Worm (Caenorhabditis elegans) whole organism, L3 larva: Measurements from ENCODE around the gene ZC266.1.

Experiments used
- ZK546.5 ChIP-seq: sonication (generic microtip); optimal IDR thresholded peaks from 2 replicates; lab custom pipeline; 2017; ENCODE audit warnings: missing biosample characterization, missing genetic modification characterization
- aly-2 ChIP-seq: fragments of 150-350 bp; optimal IDR thresholded peaks from 2 replicates; lab custom pipeline; 2014; ENCODE audit warnings: missing biosample characterization, missing genetic modification characterization
- ama-1 ChIP-seq: fragments of 150-350 bp; optimal IDR thresholded peaks from 2 replicates; lab custom pipeline; 2018
- egl-27 ChIP-seq: sonication (generic microtip); optimal IDR thresholded peaks from 4 replicates; lab custom pipeline; 2017; ENCODE audit warnings: missing biosample characterization, missing genetic modification reagents, missing genetic modification characterization
- elt-3 ChIP-seq, 3 experiments: fragments of 150-350 bp in 1 of 3; sonication (generic microtip) in 2 of 3; optimal IDR thresholded peaks; 2 replicates in 2 of 3; 4 replicates in 1 of 3; lab custom pipeline; 2014 to 2017; ENCODE audit warnings: missing biosample characterization in 3 of 3, missing genetic modification characterization in 3 of 3
- jun-1 ChIP-seq: fragments of 150-350 bp; optimal IDR thresholded peaks from 2 replicates; lab custom pipeline; 2014; ENCODE audit warnings: missing biosample characterization, missing genetic modification reagents, missing genetic modification characterization
- mml-1 ChIP-seq: fragments of 150-350 bp; sonication (generic microtip); optimal IDR thresholded peaks from 3 replicates; lab custom pipeline; 2014; ENCODE audit warnings: missing biosample characterization, missing genetic modification characterization
- nhr-11 ChIP-seq: fragments of 150-350 bp; optimal IDR thresholded peaks from 2 replicates; lab custom pipeline; 2014; ENCODE audit warnings: missing biosample characterization, missing genetic modification characterization
- nhr-77 ChIP-seq: fragments of 150-350 bp; optimal IDR thresholded peaks from 2 replicates; lab custom pipeline; 2014; ENCODE audit warnings: missing biosample characterization, missing genetic modification characterization

DNA sequence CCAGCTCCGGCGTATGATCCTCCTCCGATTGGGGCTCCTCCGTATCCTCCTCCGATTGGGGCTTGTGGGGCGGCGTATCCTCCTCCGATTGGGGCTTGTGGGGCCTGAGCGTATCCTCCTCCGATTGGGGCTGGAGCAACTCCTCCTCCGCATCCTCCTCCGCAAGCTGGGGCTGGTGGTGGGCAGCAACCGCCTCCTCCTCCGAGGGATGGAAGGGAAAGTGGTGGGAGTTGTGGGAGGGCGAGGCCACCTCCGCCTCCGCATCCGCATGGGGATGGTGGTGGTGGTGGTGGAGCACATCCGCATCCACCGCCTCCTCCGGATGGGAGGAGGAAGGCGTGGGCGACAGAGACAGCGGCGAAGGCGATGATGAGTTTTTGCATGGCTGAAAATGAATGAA is 52.2 kb downstream of the ZC266.1 start, which contains the start of gene F41F3.3:
- TF ChIP-seq ama-1 (lab: Kevin White, UChicago) (peak; percentile 66), ZK546.5 (tag; lab: Kevin White, UChicago) (no peak), egl-27 (tag; lab: Kevin White, UChicago) (no peak), aly-2 (no peak), nhr-11 (tag; lab: Kevin White, UChicago) (no peak), elt-3 (tag; optimal IDR thresholded peaks at IDR 0.05; lab: Kevin White, UChicago) (no peak), nhr-77 (tag; lab: Kevin White, UChicago) (no peak), jun-1 (no peak), mml-1 (tag; lab: Kevin White, UChicago) (no peak)
